Worm (Caenorhabditis elegans): ENCODE data around the gene F46B6.2.

DNA sequence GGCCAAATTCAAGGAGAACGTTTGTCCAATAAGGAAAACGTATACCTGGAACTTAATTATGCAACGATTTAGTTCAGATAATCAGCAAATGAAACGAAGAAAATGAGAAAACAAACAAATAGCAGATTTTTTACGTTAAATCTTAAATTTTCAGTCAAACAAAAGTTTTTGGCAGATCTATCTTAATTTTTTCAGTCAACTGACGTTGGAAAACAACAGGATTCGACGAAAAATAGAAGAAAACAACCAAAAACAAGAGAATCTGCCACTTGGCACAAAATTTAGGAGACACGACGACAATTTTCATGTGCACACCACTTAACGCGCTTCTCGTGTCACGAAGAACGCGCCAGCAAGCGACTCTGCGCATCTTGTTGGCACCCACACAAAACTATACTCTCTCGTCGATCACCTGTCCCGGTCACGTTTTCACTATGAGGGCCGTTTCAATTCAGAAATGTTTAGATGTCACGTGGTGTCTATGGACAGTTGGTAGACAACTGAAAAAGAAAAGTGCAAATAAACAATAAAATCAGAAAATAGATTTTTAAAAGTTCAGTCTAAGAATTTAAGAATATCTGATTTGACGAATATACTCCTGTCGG, 17.7 kb downstream of the F46B6.2 start, which contains the start of gene ztf-7:
- TF ChIP-seq ref-1 (GFP tag; conservative IDR thresholded peaks at IDR 0.05) (no peak), ztf-23 (GFP tag; IDR thresholded peaks at IDR 0.05) (no peak), flt-1 (GFP tag; IDR thresholded peaks at IDR 0.05) (no peak)
